Fruit fly (Drosophila melanogaster) whole organism, wandering third instar larva: ENCODE data around the gene CG6290.

Experiments used
- Abd-B ChIP-seq: fragments of >200 bp; optimal IDR thresholded peaks from 2 replicates; lab custom pipeline; 2017; ENCODE audit warnings: missing biosample characterization, missing genetic modification characterization
- OdsH ChIP-seq: fragments of 200-800 bp; sonication (Bioruptor generic); optimal IDR thresholded peaks from 2 replicates; lab custom pipeline; 2016; ENCODE audit warnings: missing biosample characterization, mild to moderate bottlenecking, missing genetic modification characterization
- Sp1 ChIP-seq: fragments of 200-800 bp; sonication (Bioruptor generic); optimal IDR thresholded peaks from 3 replicates; lab custom pipeline; 2019; ENCODE audit warnings: missing biosample characterization, mild to moderate bottlenecking, missing genetic modification characterization, moderate library complexity
- Vsx2 ChIP-seq: fragments of 200-300, 225-300 bp; sonication (Bioruptor generic); optimal IDR thresholded peaks from 2 replicates; lab custom pipeline; 2018; ENCODE audit warnings: missing biosample characterization, missing genetic modification characterization; ENCODE audit not compliant: partially characterized antibody
- brk ChIP-seq: fragments of 200-800 bp; sonication (Bioruptor generic); optimal IDR thresholded peaks from 2 replicates; lab custom pipeline; 2016; ENCODE audit warnings: missing biosample characterization, mild to moderate bottlenecking, missing genetic modification characterization
- dsf ChIP-seq: sonication (Bioruptor generic); optimal IDR thresholded peaks from 2 replicates; lab custom pipeline; 2016; ENCODE audit warnings: missing biosample characterization, missing genetic modification characterization, borderline replicate concordance
- ey ChIP-seq: fragments of 200-800 bp; sonication (Bioruptor generic); optimal IDR thresholded peaks from 2 replicates; lab custom pipeline; 2016; ENCODE audit warnings: missing biosample characterization, missing genetic modification characterization
- foxo ChIP-seq, 2 experiments: fragments of 200-800 bp; sonication (Bioruptor generic); optimal IDR thresholded peaks; 2 replicates in 1 of 2; 3 replicates in 1 of 2; lab custom pipeline; 2016 to 2017; ENCODE audit warnings: missing biosample characterization in 2 of 2, missing genetic modification characterization in 2 of 2
- fru ChIP-seq: fragments of 200-800 bp; sonication (Bioruptor generic); optimal IDR thresholded peaks from 3 replicates; lab custom pipeline; 2016; ENCODE audit warnings: missing biosample characterization, mild to moderate bottlenecking, missing genetic modification characterization
- h ChIP-seq: fragments of 200-800 bp; sonication (Bioruptor generic); optimal IDR thresholded peaks from 3 replicates; lab custom pipeline; 2016; ENCODE audit warnings: missing biosample characterization, mild to moderate bottlenecking, missing genetic modification characterization
- pan ChIP-seq: fragments of >200 bp; optimal IDR thresholded peaks from 2 replicates; lab custom pipeline; 2017
- rgr ChIP-seq: fragments of 200-800 bp; sonication (Bioruptor generic); optimal IDR thresholded peaks from 3 replicates; lab custom pipeline; 2016; ENCODE audit warnings: missing biosample characterization, mild to moderate bottlenecking, missing genetic modification characterization
- woc ChIP-seq: sonication (Bioruptor generic); optimal IDR thresholded peaks from 2 replicates; lab custom pipeline; 2016; ENCODE audit warnings: missing biosample characterization, mild to moderate bottlenecking, missing genetic modification characterization

dm6 chrX:18460318-18460717 lies 23.0 kb downstream of the CG6290 start, which contains the start of gene CG43843:
- no peak for TF ChIP-seq Abd-B (GFP tag; lab: Kevin White, UChicago)
- no peak for TF ChIP-seq Sp1 (GFP tag; lab: Kevin White, UChicago)
- no peak for TF ChIP-seq Vsx2
- no peak for TF ChIP-seq brk (GFP tag; lab: Kevin White, UChicago)
- TF ChIP-seq woc (GFP tag; lab: Kevin White, UChicago), result no peak
- TF ChIP-seq fru (GFP tag; lab: Kevin White, UChicago), result no peak
- TF ChIP-seq ey (GFP tag; lab: Kevin White, UChicago), result no peak
- no peak for TF ChIP-seq OdsH (GFP tag; lab: Kevin White, UChicago)
- no peak for TF ChIP-seq dsf (GFP tag; lab: Kevin White, UChicago)
- no peak for TF ChIP-seq rgr (GFP tag; lab: Kevin White, UChicago)
- TF ChIP-seq pan, result no peak
- TF ChIP-seq foxo (GFP tag; optimal IDR thresholded peaks at IDR 0.05; lab: Kevin White, UChicago), result no peak
- no peak for TF ChIP-seq h
